Fruit fly (Drosophila melanogaster): ENCODE data around the gene CG44085.

dm6 chr2L:13260740-13261139, at the start of gene CG44085:
- TF ChIP-seq CG10348 (GFP tag; IDR thresholded peaks at IDR 0.05): no peak
- TF ChIP-seq CG8301 (tag; optimal IDR thresholded peaks at IDR 0.05): no peak
- TF ChIP-seq CG13204 (GFP tag; optimal IDR thresholded peaks at IDR 0.05): no peak
- TF ChIP-seq CG15710 (tag; optimal IDR thresholded peaks at IDR 0.05): no peak
